Worm (Caenorhabditis elegans) whole organism, late embryonic: ENCODE data around the gene H40L08.8.

Experiments
- F13H6.1 ChIP-seq: sonication (generic microtip); optimal IDR thresholded peaks from 2 replicates; lab custom pipeline; 2016; ENCODE audit warnings: missing genetic modification characterization, missing compliant biosample characterization
- T23F11.4 ChIP-seq: fragments of 200-800 bp; sonication (Bioruptor generic); optimal IDR thresholded peaks from 2 replicates; lab custom pipeline; 2018; ENCODE audit warnings: mild to moderate bottlenecking, missing genetic modification characterization, missing compliant biosample characterization
- ceh-9 ChIP-seq: sonication (generic microtip); optimal IDR thresholded peaks from 2 replicates; lab custom pipeline; 2016; ENCODE audit warnings: mild to moderate bottlenecking, missing genetic modification characterization, inconsistent platforms, missing compliant biosample characterization
- elt-2 ChIP-seq: sonication (generic microtip); optimal IDR thresholded peaks from 2 replicates; lab custom pipeline; 2016; ENCODE audit warnings: missing genetic modification reagents, missing genetic modification characterization, missing compliant biosample characterization
- fkh-10 ChIP-seq: fragments of 150-350 bp; optimal IDR thresholded peaks from 2 replicates; lab custom pipeline; 2014; ENCODE audit warnings: missing biosample characterization, missing genetic modification reagents, missing genetic modification characterization
- nfya-1 ChIP-seq: sonication (generic microtip); optimal IDR thresholded peaks from 2 replicates; lab custom pipeline; 2017; ENCODE audit warnings: missing genetic modification characterization, mild to moderate bottlenecking, missing compliant biosample characterization, antibody characterized with exemption, moderate library complexity
- rnt-1 ChIP-seq: sonication (generic microtip); optimal IDR thresholded peaks from 2 replicates; lab custom pipeline; 2016; ENCODE audit warnings: missing genetic modification characterization, missing compliant biosample characterization
- sox-4 ChIP-seq: sonication (generic microtip); optimal IDR thresholded peaks from 2 replicates; lab custom pipeline; 2017; ENCODE audit warnings: mild to moderate bottlenecking, missing genetic modification characterization, inconsistent platforms, missing compliant biosample characterization

ce11 chrX:15055914-15056313, 21.5 kb downstream of the H40L08.8 start, which contains the start of gene H03G16.7:
- TF ChIP-seq rnt-1 (no peak), ceh-9 (no peak), elt-2 (tag; lab: Kevin White, UChicago) (no peak), sox-4 (no peak), fkh-10 (GFP tag; lab: Kevin White, UChicago) (no peak), T23F11.4 (GFP tag; lab: Kevin White, UChicago) (no peak), F13H6.1 (tag; lab: Kevin White, UChicago) (no peak), nfya-1 (tag; lab: Kevin White, UChicago) (no peak)
